Worm (Caenorhabditis elegans): ENCODE results near the gene eat-3.

Gene eat-3

ce11 chrII:9310204-9310603, 14.5 kb upstream of the eat-3 start, which contains the start of gene cam-1:
cam-1 (minus strand) TSS chrII:9310304.
- TF ChIP-seq ceh-19 (GFP tag; optimal IDR thresholded peaks at IDR 0.05) (no peak), ceh-9 (tag; optimal IDR thresholded peaks at IDR 0.05) (no peak), ceh-18 (tag; optimal IDR thresholded peaks at IDR 0.05) (no peak), ceh-14 (tag; optimal IDR thresholded peaks at IDR 0.05) (no peak), elt-4 (tag; optimal IDR thresholded peaks at IDR 0.05) (no peak), dve-1 (tag; optimal IDR thresholded peaks at IDR 0.05) (no peak), C38D4.7 (GFP tag; optimal IDR thresholded peaks at IDR 0.05) (no peak), ztf-16 (tag; optimal IDR thresholded peaks at IDR 0.05) (no peak), K09A11.1 (tag; optimal IDR thresholded peaks at IDR 0.05; ENCODE audit: insufficient read depth) (no peak), pat-9 (tag; optimal IDR thresholded peaks at IDR 0.05) (no peak), ama-1 (optimal IDR thresholded peaks at IDR 0.05) (no peak), nhr-11 (tag; optimal IDR thresholded peaks at IDR 0.05) (no peak), ceh-24 (tag; optimal IDR thresholded peaks at IDR 0.05) (no peak), eyg-1 (tag; optimal IDR thresholded peaks at IDR 0.05) (no peak), tbx-2 (tag; optimal IDR thresholded peaks at IDR 0.05) (no peak), T23F11.4 (GFP tag; optimal IDR thresholded peaks at IDR 0.05) (no peak)

ce11 chrII:9310794-9311193, 13.9 kb upstream of the eat-3 start:
- TF ChIP-seq pha-2 (tag; optimal IDR thresholded peaks at IDR 0.05) (no peak), unc-42 (tag; optimal IDR thresholded peaks at IDR 0.05) (peak; percentile 48), che-1 (tag; optimal IDR thresholded peaks at IDR 0.05) (no peak)

DNA sequence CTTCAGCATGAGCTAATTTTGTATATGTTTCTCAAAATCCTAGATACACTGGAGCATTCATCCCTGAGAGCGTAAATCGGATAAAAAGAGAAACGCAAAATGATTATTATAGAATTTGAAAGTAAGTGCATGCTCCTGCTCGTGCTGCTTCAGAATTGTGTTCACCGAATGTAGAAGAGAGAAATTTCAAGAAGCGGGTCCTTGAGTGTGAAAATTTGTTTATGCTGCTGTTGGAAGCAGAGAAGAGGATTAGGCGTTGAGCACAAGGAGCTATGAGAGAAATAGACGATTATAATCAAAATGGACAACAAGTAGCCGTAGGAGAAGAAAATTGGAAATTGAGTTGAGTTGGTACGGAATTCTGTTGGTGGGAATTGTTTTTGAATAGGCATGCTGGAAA, 13.0 kb upstream of the eat-3 start:
- no peak for TF ChIP-seq ceh-18 (tag; optimal IDR thresholded peaks at IDR 0.05)
- TF ChIP-seq unc-42 (tag; optimal IDR thresholded peaks at IDR 0.05), result peak; percentile 88

DNA sequence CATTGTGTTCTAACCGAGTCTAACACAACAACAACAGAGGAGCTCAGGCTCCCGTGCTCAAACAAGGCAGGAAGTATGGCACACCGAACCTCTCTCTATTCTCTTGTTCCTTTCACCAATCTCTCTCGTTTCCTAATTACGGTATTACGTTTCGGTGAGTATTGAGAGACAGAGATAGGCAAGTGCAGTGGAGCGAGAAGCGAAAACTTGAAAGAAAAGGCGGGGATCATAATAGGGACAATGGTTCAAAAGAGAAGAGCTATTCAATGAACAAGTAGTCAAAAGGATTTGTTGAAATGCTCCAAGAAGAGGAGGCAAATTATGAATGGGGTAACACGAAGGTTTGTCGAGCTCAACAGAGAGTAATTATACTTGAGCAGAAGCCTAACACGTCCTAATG, 11.3 kb upstream of the eat-3 start:
- TF ChIP-seq ceh-24 (tag; optimal IDR thresholded peaks at IDR 0.05) (no peak), pha-2 (tag; optimal IDR thresholded peaks at IDR 0.05) (no peak), ceh-31 (tag; optimal IDR thresholded peaks at IDR 0.05) (peak; percentile 83), gmeb-2 (tag; optimal IDR thresholded peaks at IDR 0.05) (no peak), ceh-2 (tag; optimal IDR thresholded peaks at IDR 0.05) (peak; percentile 34), pax-1 (tag; optimal IDR thresholded peaks at IDR 0.05) (peak; percentile 93), ref-2 (tag; optimal IDR thresholded peaks at IDR 0.05) (peak; percentile 48), sox-2 (GFP tag; IDR thresholded peaks at IDR 0.05) (peak; percentile 73), ceh-45 (GFP tag; IDR thresholded peaks at IDR 0.05) (no peak), ceh-34 (tag; optimal IDR thresholded peaks at IDR 0.05) (peak; percentile 67), ceh-19 (GFP tag; optimal IDR thresholded peaks at IDR 0.05) (peak; percentile 26), madf-2 (tag; optimal IDR thresholded peaks at IDR 0.05) (no peak), pqm-1 (tag; optimal IDR thresholded peaks at IDR 0.05) (no peak)

DNA sequence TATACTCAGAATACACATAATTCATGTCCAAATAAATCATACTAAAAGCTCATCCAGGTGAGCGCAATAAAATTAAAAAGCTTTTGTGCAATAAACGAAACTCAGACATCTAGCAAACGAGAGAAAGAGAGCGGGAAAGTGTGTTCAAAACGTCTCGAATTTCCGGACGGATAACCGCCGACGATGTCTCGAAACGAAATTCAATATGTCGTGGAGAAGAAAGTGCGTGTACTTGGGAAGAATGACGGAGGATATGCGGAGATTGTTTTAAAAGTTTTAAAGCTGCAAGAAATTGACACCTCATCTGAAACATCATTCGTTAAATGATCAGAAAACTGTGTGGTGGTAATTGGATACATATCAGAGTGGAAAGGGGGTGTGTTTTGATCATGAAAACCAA, 9.9 kb upstream of the eat-3 start:
- TF ChIP-seq ceh-34 (tag; optimal IDR thresholded peaks at IDR 0.05) (peak; percentile 97), fkh-10 (GFP tag; optimal IDR thresholded peaks at IDR 0.05) (no peak)

- TF ChIP-seq che-1 (tag; optimal IDR thresholded peaks at IDR 0.05) (no peak), unc-55 (GFP tag; optimal IDR thresholded peaks at IDR 0.05) (peak; percentile 99), madf-2 (tag; optimal IDR thresholded peaks at IDR 0.05) (no peak), unc-42 (tag; optimal IDR thresholded peaks at IDR 0.05) (peak; percentile 44), rnt-1 (tag; optimal IDR thresholded peaks at IDR 0.05) (no peak)
Measured at ce11 chrII:9315692-9316091, 9.0 kb upstream of the eat-3 start.

DNA sequence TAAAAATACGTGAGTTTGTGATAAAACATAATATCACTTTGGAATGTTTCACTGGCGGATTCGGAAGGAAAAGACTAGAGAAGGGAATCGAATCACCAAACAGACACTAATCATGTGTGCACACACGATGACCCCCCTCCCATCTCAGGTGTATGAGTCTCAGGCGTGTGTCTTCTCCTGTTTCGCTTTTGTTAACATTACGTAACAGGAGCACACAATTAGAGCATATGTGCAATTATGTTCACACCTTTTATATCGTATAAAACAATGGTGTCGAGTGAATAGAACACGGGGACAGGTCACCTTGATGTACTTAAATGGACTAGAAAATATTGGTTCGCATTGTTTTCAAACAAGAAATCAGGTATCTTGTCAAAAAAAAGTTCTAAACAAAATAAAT, 7.9 kb upstream of the eat-3 start:
- TF ChIP-seq tbx-2 (tag; optimal IDR thresholded peaks at IDR 0.05), result peak; percentile 32
- TF ChIP-seq ceh-24 (tag; optimal IDR thresholded peaks at IDR 0.05), result no peak
- TF ChIP-seq ceh-31 (tag; optimal IDR thresholded peaks at IDR 0.05), result peak; percentile 1
- peak; percentile 19 for TF ChIP-seq hlh-30 (tag; optimal IDR thresholded peaks at IDR 0.05; ENCODE audit: insufficient read depth)

Measured in whole organism, late embryonic.